Worm (Caenorhabditis elegans): ENCODE measurements around the gene C07G3.8.

- TF ChIP-seq W03F9.2 (tag; optimal IDR thresholded peaks at IDR 0.05) (no peak), him-1 (tag; optimal IDR thresholded peaks at IDR 0.05) (no peak)
Measured at ce11 chrV:3496880-3497279, 5.1 kb downstream of the C07G3.8 start, which contains the start of gene C07G3.15.
